Fruit fly (Drosophila melanogaster): ENCODE measurements around the gene CG17197.

CG17197 gene

DNA sequence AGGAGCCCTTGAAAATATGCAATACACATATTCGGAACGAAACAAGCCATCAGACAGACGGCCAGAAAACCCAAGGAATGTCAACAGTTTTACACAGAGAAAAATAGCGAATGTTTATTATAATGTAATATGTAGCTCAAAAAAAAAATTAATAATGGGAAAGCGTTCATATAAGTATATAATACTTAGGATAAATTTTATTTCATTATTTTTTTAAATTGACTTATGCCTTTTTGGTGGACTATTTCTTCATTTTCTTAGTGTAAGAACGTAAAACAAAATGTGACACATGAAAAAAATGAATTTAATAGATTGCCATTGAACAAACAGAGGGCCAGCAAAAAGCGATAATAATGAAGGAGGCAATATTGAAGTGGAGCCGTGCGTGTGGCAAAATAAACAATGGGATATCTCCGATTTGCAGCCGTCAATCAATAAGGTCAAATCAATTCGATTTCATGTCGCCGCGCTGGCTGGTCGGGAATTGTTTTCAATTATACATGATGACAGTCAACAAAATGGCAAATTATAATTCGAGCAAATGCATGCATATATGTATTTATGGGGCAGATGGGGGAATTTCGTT lies 20.2 kb downstream of the CG17197 start (continued):
- no peak for TF ChIP-seq CG10274 (GFP tag; optimal IDR thresholded peaks at IDR 0.05)
- TF ChIP-seq crp (GFP tag; optimal IDR thresholded peaks at IDR 0.05) = no peak
- TF ChIP-seq ranshi (GFP tag; IDR thresholded peaks at IDR 0.05) = no peak
- no peak for TF ChIP-seq eve (GFP tag; optimal IDR thresholded peaks at IDR 0.05)
- TF ChIP-seq dimm (GFP tag; IDR thresholded peaks at IDR 0.05) = no peak
- TF ChIP-seq CG8281 (tag; optimal IDR thresholded peaks at IDR 0.05) = no peak
- TF ChIP-seq fu2 (GFP tag; optimal IDR thresholded peaks at IDR 0.05) = no peak
- no peak for TF ChIP-seq CG6254 (GFP tag; optimal IDR thresholded peaks at IDR 0.05)
- peak; percentile 79 for TF ChIP-seq zen (tag; optimal IDR thresholded peaks at IDR 0.05)
- TF ChIP-seq Lhr (GFP tag; optimal IDR thresholded peaks at IDR 0.05) = no peak
- no peak for TF ChIP-seq CG12659 (GFP tag; optimal IDR thresholded peaks at IDR 0.05)
- TF ChIP-seq zfh2 (GFP tag; optimal IDR thresholded peaks at IDR 0.05) = no peak
- TF ChIP-seq tup (GFP tag; optimal IDR thresholded peaks at IDR 0.05) = no peak
- TF ChIP-seq CG9727 (GFP tag; optimal IDR thresholded peaks at IDR 0.05) = peak; percentile 34
- TF ChIP-seq Dref (GFP tag; IDR thresholded peaks at IDR 0.05) = no peak
- peak; percentile 56 for TF ChIP-seq Rfx (GFP tag; IDR thresholded peaks at IDR 0.05)
- peak; percentile 81 for TF ChIP-seq CG7839 (tag; optimal IDR thresholded peaks at IDR 0.05)
- no peak for TF ChIP-seq pb (GFP tag; optimal IDR thresholded peaks at IDR 0.05)
- peak; percentile 2 for TF ChIP-seq tio (GFP tag; optimal IDR thresholded peaks at IDR 0.05)
- TF ChIP-seq dysf (GFP tag; IDR thresholded peaks at IDR 0.05) = no peak; the same call in 2 of the 3 replicates
- TF ChIP-seq ap (GFP tag; IDR thresholded peaks at IDR 0.05) = no peak
- TF ChIP-seq lab (GFP tag; optimal IDR thresholded peaks at IDR 0.05) = no peak
- no peak for TF ChIP-seq BEAF-32 (GFP tag; optimal IDR thresholded peaks at IDR 0.05)
- peak; percentile 49 for TF ChIP-seq CG9215 (GFP tag; IDR thresholded peaks at IDR 0.05)
- no peak for TF ChIP-seq Myb (GFP tag; optimal IDR thresholded peaks at IDR 0.05)
- peak; percentile 10 for TF ChIP-seq CG30403 (GFP tag; optimal IDR thresholded peaks at IDR 0.05)
- no peak for TF ChIP-seq ash1 (GFP tag; optimal IDR thresholded peaks at IDR 0.05)
- no peak for TF ChIP-seq CG15479 (GFP tag; optimal IDR thresholded peaks at IDR 0.05)
- no peak for TF ChIP-seq pan (optimal IDR thresholded peaks at IDR 0.05)
- TF ChIP-seq pan (GFP tag; optimal IDR thresholded peaks at IDR 0.05 in 1 of 2, IDR thresholded peaks at IDR 0.05 in 1 of 2) = no peak
- TF ChIP-seq CG13775 (GFP tag; optimal IDR thresholded peaks at IDR 0.05) = no peak
- no peak for TF ChIP-seq usp (GFP tag; optimal IDR thresholded peaks at IDR 0.05)
- TF ChIP-seq bsh (GFP tag; optimal IDR thresholded peaks at IDR 0.05) = no peak
- no peak for TF ChIP-seq da (GFP tag; optimal IDR thresholded peaks at IDR 0.05)
- TF ChIP-seq Atf3 (GFP tag; optimal IDR thresholded peaks at IDR 0.05) = no peak
- no peak for TF ChIP-seq Pdp1 (GFP tag; optimal IDR thresholded peaks at IDR 0.05)
- no peak for TF ChIP-seq cg (GFP tag; optimal IDR thresholded peaks at IDR 0.05)
- TF ChIP-seq kni (GFP tag; optimal IDR thresholded peaks at IDR 0.05) = no peak
- no peak for TF ChIP-seq Camta (GFP tag; optimal IDR thresholded peaks at IDR 0.05)
- no peak for TF ChIP-seq dpn (GFP tag; optimal IDR thresholded peaks at IDR 0.05)
- TF ChIP-seq Hr39 (optimal IDR thresholded peaks at IDR 0.05) = no peak
- peak; percentile 14 for TF ChIP-seq CG4424 (GFP tag; optimal IDR thresholded peaks at IDR 0.05)
- no peak for TF ChIP-seq nerfin-1 (tag; optimal IDR thresholded peaks at IDR 0.05)
- no peak for TF ChIP-seq CG4360 (GFP tag; IDR thresholded peaks at IDR 0.05)
- no peak for TF ChIP-seq CG14710 (tag; optimal IDR thresholded peaks at IDR 0.05)
- no peak for TF ChIP-seq toy (GFP tag; IDR thresholded peaks at IDR 0.05)
- TF ChIP-seq tap (tag; optimal IDR thresholded peaks at IDR 0.05) = no peak
- TF ChIP-seq sna (GFP tag; IDR thresholded peaks at IDR 0.05; ENCODE audit: partially characterized antibody) = no peak
- no peak for TF ChIP-seq CG9437 (GFP tag; optimal IDR thresholded peaks at IDR 0.05)
- no peak for TF ChIP-seq CG17361 (GFP tag; IDR thresholded peaks at IDR 0.05)
- no peak for TF ChIP-seq CG16779 (GFP tag; IDR thresholded peaks at IDR 0.05)

Measured in whole organism, embryonic.